Fruit fly (Drosophila melanogaster) whole organism, embryonic: ENCODE measurements around the gene CG6951.

Source experiments
- Atf-2 ChIP-seq: fragments of 200-800 bp; sonication (Bioruptor generic); optimal IDR thresholded peaks from 2 replicates; lab custom pipeline; 2016; ENCODE audit warnings: missing biosample characterization, missing genetic modification characterization
- B-H2 ChIP-seq: fragments of 200-800 bp; sonication (Bioruptor generic); optimal IDR thresholded peaks from 2 replicates; lab custom pipeline; 2018; ENCODE audit warnings: missing biosample characterization, mild to moderate bottlenecking, missing genetic modification characterization
- CG10147 ChIP-seq: fragments of 200-800 bp; sonication (Bioruptor generic); optimal IDR thresholded peaks from 2 replicates; lab custom pipeline; 2019; ENCODE audit warnings: missing biosample characterization, mild to moderate bottlenecking, missing genetic modification characterization, moderate library complexity
- CG1024 ChIP-seq: fragments of 200-800 bp; sonication (Bioruptor generic); IDR thresholded peaks from 2 replicates; pipeline ENCODE4 v1.3.6; 2022; ENCODE audit warnings: missing biosample characterization, missing genetic modification characterization
- CG11398 ChIP-seq: fragments of 200-800 bp; sonication (Bioruptor generic); optimal IDR thresholded peaks from 2 replicates; lab custom pipeline; 2016; ENCODE audit warnings: missing biosample characterization, missing genetic modification characterization
- CG14014 ChIP-seq: fragments of 200-800 bp; sonication (Bioruptor generic); IDR thresholded peaks from 2 replicates; pipeline ENCODE4 v1.3.6; 2022; ENCODE audit warnings: missing biosample characterization, missing genetic modification characterization
- CG14860 ChIP-seq: fragments of 200-800 bp; sonication (Bioruptor generic); IDR thresholded peaks from 3 replicates; pipeline ENCODE4 v1.3.6; 2022; ENCODE audit warnings: missing biosample characterization, missing genetic modification characterization; ENCODE audit not compliant: partially characterized antibody
- CG15479 ChIP-seq: fragments of 200-800 bp; sonication (Bioruptor generic); optimal IDR thresholded peaks from 3 replicates; lab custom pipeline; 2019; ENCODE audit warnings: missing biosample characterization, mild to moderate bottlenecking, missing genetic modification characterization, moderate library complexity
- CG18011 ChIP-seq: fragments of 200-800 bp; sonication (Bioruptor generic); optimal IDR thresholded peaks from 2 replicates; lab custom pipeline; 2017; ENCODE audit warnings: missing biosample characterization, missing genetic modification characterization, mild to moderate bottlenecking, moderate library complexity, missing genotype
- CG2889 ChIP-seq: fragments of 200-800 bp; sonication (Bioruptor generic); IDR thresholded peaks from 3 replicates; pipeline ENCODE4 v1.3.6; 2022; ENCODE audit warnings: missing biosample characterization, missing genetic modification characterization
- CG3065 ChIP-seq: fragments of 200-800 bp; sonication (Bioruptor generic); optimal IDR thresholded peaks from 2 replicates; lab custom pipeline; 2016; ENCODE audit warnings: missing biosample characterization, missing genetic modification characterization
- CG32767 ChIP-seq: fragments of 200-800 bp; sonication (Bioruptor generic); IDR thresholded peaks from 2 replicates; pipeline ENCODE4 v1.3.6; 2022; ENCODE audit warnings: missing biosample characterization, missing genetic modification characterization
- CG33213 ChIP-seq: fragments of 200-800 bp; sonication (Bioruptor generic); optimal IDR thresholded peaks from 3 replicates; lab custom pipeline; 2016; ENCODE audit warnings: missing biosample characterization, missing genetic modification characterization
- CG3407 ChIP-seq: fragments of 200-800 bp; sonication (Bioruptor generic); optimal IDR thresholded peaks from 2 replicates; lab custom pipeline; 2018; ENCODE audit warnings: missing biosample characterization, mild to moderate bottlenecking, missing genetic modification characterization
- CG42726 ChIP-seq: fragments of 200-800 bp; sonication (Bioruptor generic); IDR thresholded peaks from 2 replicates; pipeline ENCODE4 v1.3.6; 2022; ENCODE audit warnings: missing biosample characterization, missing genetic modification characterization; ENCODE audit not compliant: partially characterized antibody
- CG6254 ChIP-seq: fragments of 200-800 bp; sonication (Bioruptor generic); optimal IDR thresholded peaks from 3 replicates; lab custom pipeline; 2017; ENCODE audit warnings: mild to moderate bottlenecking, missing biosample characterization, missing genetic modification reagents, missing genetic modification characterization
- CG8765 ChIP-seq: fragments of 200-800 bp; sonication (Bioruptor generic); IDR thresholded peaks from 2 replicates; pipeline ENCODE4 v1.3.6; 2022; ENCODE audit warnings: missing biosample characterization, missing genetic modification characterization
- Dip3 ChIP-seq: fragments of 200-800 bp; sonication (Bioruptor generic); optimal IDR thresholded peaks from 3 replicates; lab custom pipeline; 2016; ENCODE audit warnings: missing biosample characterization, missing genetic modification characterization
- ERR ChIP-seq: fragments of 200-800 bp; sonication (Bioruptor generic); optimal IDR thresholded peaks from 2 replicates; lab custom pipeline; 2016; ENCODE audit warnings: missing biosample characterization, missing genetic modification characterization
- GATAe ChIP-seq: fragments of 200-800 bp; sonication (Bioruptor generic); conservative IDR thresholded peaks from 2 replicates; pipeline ENCODE4 v1.3.6; 2022; ENCODE audit warnings: missing biosample characterization, missing genetic modification characterization
- HLHmδ ChIP-seq: fragments of 200-800 bp; sonication (Bioruptor generic); optimal IDR thresholded peaks from 2 replicates; lab custom pipeline; 2018; ENCODE audit warnings: missing biosample characterization, mild to moderate bottlenecking, missing genetic modification characterization, moderate library complexity
- Hey ChIP-seq: fragments of 200-800 bp; sonication (Bioruptor generic); optimal IDR thresholded peaks from 3 replicates; lab custom pipeline; 2018; ENCODE audit warnings: missing biosample characterization, mild to moderate bottlenecking, missing genetic modification characterization
- MTF-1 ChIP-seq: fragments of 200-800 bp; sonication (Bioruptor generic); optimal IDR thresholded peaks from 2 replicates; lab custom pipeline; 2018; ENCODE audit warnings: missing biosample characterization, mild to moderate bottlenecking, missing genetic modification characterization, borderline replicate concordance
- Ptx1 ChIP-seq: fragments of 200-800 bp; sonication (Bioruptor generic); IDR thresholded peaks from 2 replicates; pipeline ENCODE4 v1.3.6; 2022; ENCODE audit warnings: missing biosample characterization, missing genetic modification characterization
- Taf1 ChIP-seq: fragments of 200-800 bp; sonication (Bioruptor generic); IDR thresholded peaks from 2 replicates; pipeline ENCODE4 v1.3.6; 2022; ENCODE audit warnings: missing biosample characterization, missing genetic modification characterization
- YL-1 ChIP-seq: fragments of 200-800 bp; sonication (Bioruptor generic); optimal IDR thresholded peaks from 3 replicates; lab custom pipeline; 2017; ENCODE audit warnings: missing biosample characterization, mild to moderate bottlenecking, missing genetic modification characterization
- ase ChIP-seq: fragments of 200-800 bp; sonication (Bioruptor generic); IDR thresholded peaks from 3 replicates; pipeline ENCODE4 v1.3.6; 2022; ENCODE audit warnings: missing biosample characterization, missing genetic modification characterization
- bbx ChIP-seq: fragments of 200-800 bp; sonication (Bioruptor generic); IDR thresholded peaks from 2 replicates; pipeline ENCODE4 v1.3.6; 2022; ENCODE audit warnings: missing biosample characterization, missing genetic modification characterization; ENCODE audit not compliant: partially characterized antibody
- cg ChIP-seq: fragments of 200-800 bp; sonication (Bioruptor generic); optimal IDR thresholded peaks from 3 replicates; lab custom pipeline; 2019; ENCODE audit warnings: missing biosample characterization, mild to moderate bottlenecking, missing genetic modification characterization, moderate library complexity
- crc ChIP-seq: fragments of 200-800 bp; sonication (Bioruptor generic); optimal IDR thresholded peaks from 2 replicates; lab custom pipeline; 2016; ENCODE audit warnings: missing biosample characterization, missing genetic modification characterization
- disco-r ChIP-seq: fragments of 200-800 bp; sonication (Bioruptor generic); optimal IDR thresholded peaks from 2 replicates; lab custom pipeline; 2016; ENCODE audit warnings: missing biosample characterization, missing genetic modification characterization
- en ChIP-seq: fragments of 200-800 bp; sonication (Bioruptor generic); optimal IDR thresholded peaks from 2 replicates; lab custom pipeline; 2016; ENCODE audit warnings: missing biosample characterization, missing genetic modification characterization
- ewg ChIP-seq: fragments of 200-800 bp; sonication (Bioruptor generic); optimal IDR thresholded peaks from 3 replicates; lab custom pipeline; 2017; ENCODE audit warnings: mild to moderate bottlenecking, missing biosample characterization, missing genetic modification reagents, missing genetic modification characterization
- gcm ChIP-seq: fragments of 200-800 bp; sonication (Bioruptor generic); optimal IDR thresholded peaks from 2 replicates; lab custom pipeline; 2019; ENCODE audit warnings: missing biosample characterization, mild to moderate bottlenecking, missing genetic modification characterization, moderate library complexity
- gcm2 ChIP-seq: fragments of 200-800 bp; sonication (Bioruptor generic); optimal IDR thresholded peaks from 2 replicates; lab custom pipeline; 2016; ENCODE audit warnings: missing biosample characterization, missing genetic modification characterization
- lab ChIP-seq: fragments of 200-800 bp; sonication (Bioruptor generic); optimal IDR thresholded peaks from 3 replicates; lab custom pipeline; 2017; ENCODE audit warnings: missing biosample characterization, missing genetic modification characterization, mild to moderate bottlenecking, moderate library complexity, missing genetic modification reagents
- lilli ChIP-seq: fragments of 200-800 bp; sonication (Bioruptor generic); optimal IDR thresholded peaks from 3 replicates; lab custom pipeline; 2016; ENCODE audit warnings: missing biosample characterization, missing genetic modification characterization
- lov ChIP-seq, 2 experiments: fragments of 200-800 bp in 1 of 2; fragments of >200 bp in 1 of 2; sonication (Bioruptor generic) in 1 of 2; IDR thresholded peaks in 1 of 2; optimal IDR thresholded peaks in 1 of 2; 2 replicates in 1 of 2; 3 replicates in 1 of 2; pipeline versions ENCODE4 v1.3.6 to Lab custom; 2017 to 2022; ENCODE audit warnings: missing biosample characterization in 1 of 2, missing genetic modification characterization in 1 of 2
- luna ChIP-seq: fragments of 200-800 bp; sonication (Bioruptor generic); optimal IDR thresholded peaks from 2 replicates; lab custom pipeline; 2016; ENCODE audit warnings: missing biosample characterization, missing genetic modification characterization
- odd ChIP-seq: fragments of 200-800 bp; sonication (Bioruptor generic); optimal IDR thresholded peaks from 2 replicates; lab custom pipeline; 2017; ENCODE audit warnings: missing biosample characterization, mild to moderate bottlenecking, missing genetic modification characterization
- onecut ChIP-seq: fragments of 200-800 bp; sonication (Bioruptor generic); IDR thresholded peaks from 2 replicates; pipeline ENCODE4 v1.3.6; 2022; ENCODE audit warnings: missing biosample characterization, missing genetic modification characterization
- peb ChIP-seq: fragments of 200-800 bp; sonication (Bioruptor generic); IDR thresholded peaks from 2 replicates; pipeline ENCODE4 v1.3.6; 2022; ENCODE audit warnings: missing biosample characterization, missing genetic modification characterization
- pzg ChIP-seq: fragments of 200-800 bp; sonication (Bioruptor generic); optimal IDR thresholded peaks from 3 replicates; lab custom pipeline; 2018; ENCODE audit warnings: missing biosample characterization, mild to moderate bottlenecking, missing genetic modification characterization, moderate library complexity
- run ChIP-seq: fragments of 200-800 bp; sonication (Bioruptor generic); optimal IDR thresholded peaks from 3 replicates; lab custom pipeline; 2018; ENCODE audit warnings: missing biosample characterization, mild to moderate bottlenecking, missing genetic modification characterization
- sens-2 ChIP-seq: fragments of 200-800 bp; sonication (Bioruptor generic); IDR thresholded peaks from 2 replicates; pipeline ENCODE4 v1.3.6; 2022; ENCODE audit warnings: missing biosample characterization, missing genetic modification characterization
- sisA ChIP-seq: fragments of 200-800 bp; sonication (Bioruptor generic); IDR thresholded peaks from 2 replicates; pipeline ENCODE4 v1.3.6; 2022; ENCODE audit warnings: missing biosample characterization, missing genetic modification characterization
- slbo ChIP-seq: fragments of 200-800 bp; sonication (Bioruptor generic); IDR thresholded peaks from 2 replicates; pipeline ENCODE4 v1.3.6; 2022; ENCODE audit warnings: missing biosample characterization, missing genetic modification characterization
- stc ChIP-seq: fragments of 200-800 bp; sonication (Bioruptor generic); IDR thresholded peaks from 2 replicates; pipeline ENCODE4 v1.3.6; 2022; ENCODE audit warnings: missing biosample characterization, missing genetic modification characterization
- wor ChIP-seq: fragments of 200-800 bp; sonication (Bioruptor generic); IDR thresholded peaks from 2 replicates; pipeline ENCODE4 v1.3.6; 2022; ENCODE audit warnings: missing biosample characterization, missing genetic modification characterization

The CG6951 gene

dm6 chr3L:20241163-20241970 is at the start of gene CG6951, which contains the start of gene CG17233 (continued):
- no peak for TF ChIP-seq MTF-1
- no peak for TF ChIP-seq run (tag; lab: Kevin White, UChicago)
- TF ChIP-seq ase (GFP tag; lab: Robert Waterston, UW): 0 out of 3 replicates have a peak, but pooled peaks have one; percentile 4
- no peak for TF ChIP-seq stc
- TF ChIP-seq lov (optimal IDR thresholded peaks at IDR 0.05; lab: Kevin White, UChicago): no peak
- no peak for TF ChIP-seq lov (GFP tag; IDR thresholded peaks at IDR 0.05; lab: Robert Waterston, UW)
- no peak for TF ChIP-seq Dip3 (GFP tag; lab: Kevin White, UChicago)
- peak; percentile 25 for TF ChIP-seq lilli (GFP tag; lab: Kevin White, UChicago)
- no peak for TF ChIP-seq luna (GFP tag; lab: Kevin White, UChicago)
- TF ChIP-seq CG1024 (GFP tag; lab: Robert Waterston, UW): no peak
- peak; percentile 26; the same call in 1 of the 2 replicates for TF ChIP-seq bbx
- no peak for TF ChIP-seq CG6254 (GFP tag; lab: Kevin White, UChicago)
- TF ChIP-seq Ptx1: no peak
- no peak for TF ChIP-seq Atf-2 (GFP tag; lab: Kevin White, UChicago)
- no peak for TF ChIP-seq lab (GFP tag; lab: Kevin White, UChicago)
- TF ChIP-seq YL-1 (GFP tag; lab: Kevin White, UChicago): peak; percentile 72
- TF ChIP-seq odd (GFP tag; lab: Kevin White, UChicago): no peak
- TF ChIP-seq crc (GFP tag; lab: Kevin White, UChicago): no peak
- TF ChIP-seq CG10147: no peak
- no peak for TF ChIP-seq HLHmδ (GFP tag; lab: Kevin White, UChicago)
- TF ChIP-seq sens-2 (GFP tag; lab: Robert Waterston, UW): no peak
- TF ChIP-seq CG42726 (GFP tag; lab: Robert Waterston, UW): no peak
- no peak for TF ChIP-seq CG33213
- no peak for TF ChIP-seq CG18011 (GFP tag; lab: Kevin White, UChicago)
- TF ChIP-seq gcm (GFP tag; lab: Kevin White, UChicago): no peak
- TF ChIP-seq slbo (GFP tag; lab: Robert Waterston, UW): no peak
- no peak for TF ChIP-seq wor (GFP tag; lab: Robert Waterston, UW)
- no peak for TF ChIP-seq GATAe (GFP tag; lab: Robert Waterston, UW)
- no peak for TF ChIP-seq B-H2 (GFP tag; lab: Kevin White, UChicago)
- no peak for TF ChIP-seq CG2889 (GFP tag; lab: Robert Waterston, UW)
- no peak for TF ChIP-seq disco-r (GFP tag; lab: Kevin White, UChicago)
- no peak for TF ChIP-seq CG15479 (GFP tag; lab: Kevin White, UChicago)
- TF ChIP-seq onecut (GFP tag; lab: Robert Waterston, UW): no peak
- no peak for TF ChIP-seq CG14014 (GFP tag; lab: Robert Waterston, UW)
- TF ChIP-seq cg (GFP tag; lab: Kevin White, UChicago): peak; percentile 96
- TF ChIP-seq Taf1 (GFP tag; lab: Robert Waterston, UW): no peak
- TF ChIP-seq ewg (GFP tag; lab: Kevin White, UChicago): no peak
- TF ChIP-seq pzg (GFP tag; lab: Kevin White, UChicago): peak; percentile 32
- no peak for TF ChIP-seq peb (GFP tag; lab: Robert Waterston, UW)
- TF ChIP-seq CG32767 (GFP tag; lab: Robert Waterston, UW): peak; percentile 70; the same call in 1 of the 2 replicates
- no peak for TF ChIP-seq CG3407 (GFP tag; lab: Kevin White, UChicago)
- TF ChIP-seq CG8765 (GFP tag; lab: Robert Waterston, UW): no peak
- no peak for TF ChIP-seq CG3065 (GFP tag; lab: Kevin White, UChicago)
- no peak for TF ChIP-seq ERR (GFP tag; lab: Kevin White, UChicago)
- no peak for TF ChIP-seq Hey
- no peak for TF ChIP-seq gcm2
- no peak for TF ChIP-seq CG11398
- no peak for TF ChIP-seq CG14860 (GFP tag; lab: Robert Waterston, UW)
- no peak for TF ChIP-seq en (GFP tag; lab: Kevin White, UChicago)
- TF ChIP-seq sisA (GFP tag; lab: Robert Waterston, UW): no peak
